Worm (Caenorhabditis elegans): ENCODE results near the gene R10E4.1.

- TF ChIP-seq Y22D7AL.16 (tag; optimal IDR thresholded peaks at IDR 0.05) (no peak), ama-1 (optimal IDR thresholded peaks at IDR 0.05) (no peak), pqm-1 (tag; optimal IDR thresholded peaks at IDR 0.05) (no peak), hlh-30 (tag; optimal IDR thresholded peaks at IDR 0.05; ENCODE audit: insufficient read depth) (no peak), hlh-15 (tag; optimal IDR thresholded peaks at IDR 0.05) (no peak), C08G9.2 (tag; optimal IDR thresholded peaks at IDR 0.05) (no peak), npax-4 (tag; optimal IDR thresholded peaks at IDR 0.05) (no peak), syd-9 (tag; optimal IDR thresholded peaks at IDR 0.05) (no peak), fkh-6 (tag; optimal IDR thresholded peaks at IDR 0.05) (no peak), dve-1 (tag; optimal IDR thresholded peaks at IDR 0.05) (no peak)
These were observed 33.2 kb downstream of the R10E4.1 start for ce11 chrIII:4302780-4303179.

All from whole organism, late embryonic.